Worm (Caenorhabditis elegans) whole organism, late embryonic: ENCODE measurements around the gene ZK892.4.

ENCODE experiments used
- F13H6.1 ChIP-seq: sonication (generic microtip); optimal IDR thresholded peaks from 2 replicates; lab custom pipeline; 2016; ENCODE audit warnings: missing genetic modification characterization, missing compliant biosample characterization
- T23F11.4 ChIP-seq: fragments of 200-800 bp; sonication (Bioruptor generic); optimal IDR thresholded peaks from 2 replicates; lab custom pipeline; 2018; ENCODE audit warnings: mild to moderate bottlenecking, missing genetic modification characterization, missing compliant biosample characterization
- ama-1 ChIP-seq: fragments of 150-350 bp; optimal IDR thresholded peaks from 2 replicates; lab custom pipeline; 2014
- gmeb-2 ChIP-seq: sonication (generic microtip); optimal IDR thresholded peaks from 2 replicates; lab custom pipeline; 2016; ENCODE audit warnings: missing genetic modification characterization, inconsistent platforms, missing compliant biosample characterization
- hlh-8 ChIP-seq: sonication (generic microtip); optimal IDR thresholded peaks from 2 replicates; lab custom pipeline; 2016; ENCODE audit warnings: missing genotype, missing genetic modification characterization, missing compliant biosample characterization
- nhr-11 ChIP-seq: fragments of 150-350 bp; optimal IDR thresholded peaks from 2 replicates; lab custom pipeline; 2014; ENCODE audit warnings: missing biosample characterization, missing genetic modification characterization
- sox-4 ChIP-seq: sonication (generic microtip); optimal IDR thresholded peaks from 2 replicates; lab custom pipeline; 2017; ENCODE audit warnings: mild to moderate bottlenecking, missing genetic modification characterization, inconsistent platforms, missing compliant biosample characterization
- ttx-3 ChIP-seq: sonication (generic microtip); optimal IDR thresholded peaks from 2 replicates; lab custom pipeline; 2016; ENCODE audit warnings: missing genetic modification reagents, missing genetic modification characterization, missing compliant biosample characterization
- ztf-16 ChIP-seq: sonication (generic microtip); optimal IDR thresholded peaks from 2 replicates; lab custom pipeline; 2017; ENCODE audit warnings: missing genetic modification characterization, missing compliant biosample characterization

DNA sequence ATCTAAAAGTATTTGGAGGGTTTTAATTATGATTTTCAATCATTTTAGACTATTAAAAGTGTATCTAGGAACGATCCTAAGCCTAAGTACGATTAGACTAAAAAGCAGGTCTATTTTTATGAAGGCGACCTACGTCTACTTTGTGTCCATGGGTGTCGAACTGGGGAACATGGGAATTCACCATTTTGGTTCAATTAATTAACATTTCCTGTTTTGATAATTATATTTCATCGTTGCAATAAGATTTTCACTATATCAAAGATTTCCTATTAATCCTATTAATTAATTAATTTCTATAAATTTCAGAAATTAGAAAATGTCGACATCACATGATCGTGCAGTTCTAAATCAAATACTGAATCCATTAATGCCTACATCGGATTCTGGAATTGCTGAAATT is 23.5 kb downstream of the ZK892.4 start, which contains the start of gene ttc-36:
- TF ChIP-seq gmeb-2 (tag; lab: Kevin White, UChicago) (no peak), ttx-3 (tag; lab: Kevin White, UChicago) (no peak), ama-1 (lab: Kevin White, UChicago) (no peak), sox-4 (tag; lab: Kevin White, UChicago) (no peak), T23F11.4 (GFP tag; lab: Kevin White, UChicago) (no peak), F13H6.1 (tag; lab: Kevin White, UChicago) (no peak), nhr-11 (tag; lab: Kevin White, UChicago) (no peak), ztf-16 (tag; lab: Kevin White, UChicago) (no peak), hlh-8 (tag; lab: Kevin White, UChicago) (no peak)
